Worm (Caenorhabditis elegans): ENCODE data around the gene F10C5.3.

Gene F10C5.3

DNA sequence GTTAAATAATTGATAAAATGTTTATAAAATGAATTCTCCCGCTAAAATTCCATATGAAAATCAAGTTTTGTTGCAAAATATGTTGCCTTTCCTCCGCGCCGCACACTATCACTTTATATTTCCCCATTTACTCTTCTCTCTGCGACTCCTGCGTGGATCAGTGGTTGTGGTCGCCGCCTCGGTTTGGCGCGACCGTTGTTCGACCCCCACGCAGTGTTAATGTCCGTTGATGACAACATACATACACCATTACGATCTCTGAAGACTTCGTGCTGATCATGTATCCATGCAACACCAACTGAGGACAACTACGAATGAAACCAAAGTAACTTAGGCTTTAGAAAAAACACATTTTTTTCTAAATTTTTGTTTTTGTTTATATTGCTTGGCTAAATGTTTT, 18.9 kb downstream of the F10C5.3 start (continued):
- TF ChIP-seq ztf-16 (tag; optimal IDR thresholded peaks at IDR 0.05) (peak; percentile 88), C08G9.2 (tag; optimal IDR thresholded peaks at IDR 0.05) (peak; percentile 78), fax-1 (tag; optimal IDR thresholded peaks at IDR 0.05) (peak; percentile 82), unc-42 (tag; optimal IDR thresholded peaks at IDR 0.05) (peak; percentile 56), pha-2 (tag; optimal IDR thresholded peaks at IDR 0.05) (peak; percentile 86), ceh-34 (tag; optimal IDR thresholded peaks at IDR 0.05) (peak; percentile 88), ets-4 (tag; optimal IDR thresholded peaks at IDR 0.05) (peak; percentile 70), ceh-24 (tag; optimal IDR thresholded peaks at IDR 0.05) (peak; percentile 76), ceh-30 (tag; optimal IDR thresholded peaks at IDR 0.05) (no peak), npax-4 (tag; optimal IDR thresholded peaks at IDR 0.05) (peak; percentile 78), mec-3 (tag; optimal IDR thresholded peaks at IDR 0.05; ENCODE audit: borderline replicate concordance) (peak; percentile 56), ceh-6 (GFP tag; optimal IDR thresholded peaks at IDR 0.05) (peak; percentile 88), dve-1 (tag; optimal IDR thresholded peaks at IDR 0.05) (peak; percentile 83), ceh-22 (tag; optimal IDR thresholded peaks at IDR 0.05) (no peak), eyg-1 (tag; optimal IDR thresholded peaks at IDR 0.05) (peak; percentile 54), lin-11 (tag; optimal IDR thresholded peaks at IDR 0.05) (peak; percentile 80), nhr-11 (tag; optimal IDR thresholded peaks at IDR 0.05) (no peak), ama-1 (optimal IDR thresholded peaks at IDR 0.05) (no peak), rnt-1 (tag; optimal IDR thresholded peaks at IDR 0.05) (peak; percentile 92), ceh-45 (GFP tag; IDR thresholded peaks at IDR 0.05) (peak; percentile 90), ceh-31 (tag; optimal IDR thresholded peaks at IDR 0.05) (peak; percentile 78), che-1 (tag; optimal IDR thresholded peaks at IDR 0.05) (peak; percentile 88), lim-6 (tag; optimal IDR thresholded peaks at IDR 0.05) (peak; percentile 70), hlh-13 (GFP tag; optimal IDR thresholded peaks at IDR 0.05) (peak; percentile 87), sox-2 (GFP tag; IDR thresholded peaks at IDR 0.05) (peak; percentile 43; the same call in 1 of the 2 replicates), ceh-48 (tag; optimal IDR thresholded peaks at IDR 0.05) (peak; percentile 75), hlh-30 (tag; optimal IDR thresholded peaks at IDR 0.05; ENCODE audit: insufficient read depth) (no peak), ttx-3 (tag; optimal IDR thresholded peaks at IDR 0.05) (no peak), fkh-10 (GFP tag; optimal IDR thresholded peaks at IDR 0.05) (no peak), T23F11.4 (GFP tag; optimal IDR thresholded peaks at IDR 0.05) (peak; percentile 89), unc-3 (GFP tag; conservative IDR thresholded peaks at IDR 0.05) (peak; percentile 85), unc-3 (tag; optimal IDR thresholded peaks at IDR 0.05) (peak; percentile 74), hlh-8 (tag; optimal IDR thresholded peaks at IDR 0.05) (peak; percentile 80), pax-1 (tag; optimal IDR thresholded peaks at IDR 0.05) (no peak), C38D4.7 (GFP tag; optimal IDR thresholded peaks at IDR 0.05) (peak; percentile 83), ceh-9 (tag; optimal IDR thresholded peaks at IDR 0.05) (peak; percentile 81), gmeb-2 (tag; optimal IDR thresholded peaks at IDR 0.05) (peak; percentile 90), Y22D7AL.16 (tag; optimal IDR thresholded peaks at IDR 0.05) (peak; percentile 84), ceh-14 (tag; optimal IDR thresholded peaks at IDR 0.05) (peak; percentile 93)

DNA sequence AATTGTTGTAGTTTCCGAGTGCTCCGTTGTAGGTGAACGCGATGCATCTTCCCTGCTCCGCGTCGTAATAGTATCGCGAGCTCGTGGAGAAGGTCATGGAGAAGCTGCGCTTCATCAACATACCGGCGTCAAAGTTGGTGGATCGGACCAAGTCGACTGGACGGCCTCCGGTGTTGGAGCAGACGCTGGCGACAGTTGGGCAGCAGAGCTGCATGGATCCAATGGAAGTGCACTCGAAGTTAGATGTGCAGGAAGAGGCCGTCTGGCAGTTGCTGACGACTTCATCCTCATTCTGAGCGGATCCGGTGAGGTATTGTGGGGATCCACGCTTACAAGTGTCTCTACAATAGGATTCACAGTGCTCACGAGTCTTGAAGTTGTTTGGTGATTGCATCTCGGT, 25.4 kb downstream of the F10C5.3 start:
- no peak for TF ChIP-seq madf-2 (tag; optimal IDR thresholded peaks at IDR 0.05)
- no peak for TF ChIP-seq tbx-7 (tag; optimal IDR thresholded peaks at IDR 0.05)
- no peak for TF ChIP-seq ztf-16 (tag; optimal IDR thresholded peaks at IDR 0.05)
- no peak for TF ChIP-seq C08G9.2 (tag; optimal IDR thresholded peaks at IDR 0.05)
- no peak for TF ChIP-seq nfya-1 (tag; optimal IDR thresholded peaks at IDR 0.05)
- no peak for TF ChIP-seq K02D7.2 (tag; optimal IDR thresholded peaks at IDR 0.05)
- no peak for TF ChIP-seq hlh-13 (GFP tag; optimal IDR thresholded peaks at IDR 0.05)
- no peak for TF ChIP-seq pha-2 (tag; optimal IDR thresholded peaks at IDR 0.05)
- no peak for TF ChIP-seq npax-4 (tag; optimal IDR thresholded peaks at IDR 0.05)
- no peak for TF ChIP-seq unc-3 (GFP tag; conservative IDR thresholded peaks at IDR 0.05)
- no peak for TF ChIP-seq unc-3 (tag; optimal IDR thresholded peaks at IDR 0.05)
- TF ChIP-seq pax-1 (tag; optimal IDR thresholded peaks at IDR 0.05) = no peak
- no peak for TF ChIP-seq F13H6.1 (tag; optimal IDR thresholded peaks at IDR 0.05)
- TF ChIP-seq nhr-232 (tag; optimal IDR thresholded peaks at IDR 0.05) = no peak
- TF ChIP-seq ceh-6 (GFP tag; optimal IDR thresholded peaks at IDR 0.05) = no peak
- no peak for TF ChIP-seq nhr-11 (tag; optimal IDR thresholded peaks at IDR 0.05)
